Worm (Caenorhabditis elegans): ENCODE results near the gene C46G7.1.

- no peak for TF ChIP-seq nhr-11 (tag; optimal IDR thresholded peaks at IDR 0.05)
- no peak for TF ChIP-seq pqm-1 (tag; optimal IDR thresholded peaks at IDR 0.05)
- no peak for TF ChIP-seq fkh-10 (GFP tag; optimal IDR thresholded peaks at IDR 0.05)
- TF ChIP-seq elt-3 (tag; optimal IDR thresholded peaks at IDR 0.05): no peak
- TF ChIP-seq fos-1 (tag; optimal IDR thresholded peaks at IDR 0.05): no peak
- no peak for TF ChIP-seq nhr-76 (tag; optimal IDR thresholded peaks at IDR 0.05)
- no peak for TF ChIP-seq lin-13 (GFP tag; optimal IDR thresholded peaks at IDR 0.05)
- no peak for TF ChIP-seq sptf-1 (tag; optimal IDR thresholded peaks at IDR 0.05)
Observed at ce11 chrIV:5970526-5970925, 47.3 kb upstream of the C46G7.1 start.

All from whole organism, L1 larva.